Worm (Caenorhabditis elegans) whole organism, L4 larva: ENCODE results near the gene C05D10.4.
A peak's percentile ranks its signal among the peaks of the same experiment; 100 is the strongest.

Experiments
- F10B5.3 ChIP-seq: sonication (generic microtip); optimal IDR thresholded peaks from 2 replicates; lab custom pipeline; 2016; ENCODE audit warnings: mild to moderate bottlenecking, missing genetic modification characterization, missing compliant biosample characterization
- F37D6.2 ChIP-seq: sonication (generic microtip); optimal IDR thresholded peaks from 2 replicates; lab custom pipeline; 2016; ENCODE audit warnings: mild to moderate bottlenecking, missing genetic modification characterization, missing compliant biosample characterization
- F44E2.7 ChIP-seq: fragments of 200-800 bp; sonication (Bioruptor generic); IDR thresholded peaks from 2 replicates; pipeline ENCODE4 v2.1.2; 2022; ENCODE audit warnings: missing genetic modification characterization, missing compliant biosample characterization
- F49E8.2 ChIP-seq: sonication (generic microtip); optimal IDR thresholded peaks from 2 replicates; lab custom pipeline; 2016; ENCODE audit warnings: missing compliant biosample characterization, mild to moderate bottlenecking, missing genetic modification characterization, borderline replicate concordance
- T20F7.1 ChIP-seq: fragments of 200-800 bp; sonication (Bioruptor generic); optimal IDR thresholded peaks from 2 replicates; lab custom pipeline; 2018; ENCODE audit warnings: mild to moderate bottlenecking, missing genetic modification characterization, missing compliant biosample characterization
- Y48G9A.11 ChIP-seq: fragments of 200-800 bp; sonication (Bioruptor generic); IDR thresholded peaks from 2 replicates; pipeline ENCODE4 v1.3.6; 2022; ENCODE audit warnings: missing genetic modification reagents, missing genetic modification characterization, missing compliant biosample characterization
- Y75B8A.6 ChIP-seq: fragments of 200-800 bp; sonication (Bioruptor generic); IDR thresholded peaks from 2 replicates; pipeline ENCODE4 v1.3.6; 2022; ENCODE audit warnings: missing genetic modification reagents, missing genetic modification characterization, missing compliant biosample characterization
- arid-1 ChIP-seq: fragments of 200-800 bp; sonication (Bioruptor generic); conservative IDR thresholded peaks from 2 replicates; pipeline ENCODE4 v1.3.6; 2022; ENCODE audit warnings: missing genetic modification reagents, missing genetic modification characterization, missing compliant biosample characterization
- attf-4 ChIP-seq: sonication (generic microtip); optimal IDR thresholded peaks from 3 replicates; lab custom pipeline; 2017; ENCODE audit warnings: missing biosample characterization, missing genetic modification characterization
- ceh-32 ChIP-seq: sonication (generic microtip); optimal IDR thresholded peaks from 2 replicates; lab custom pipeline; 2016; ENCODE audit warnings: mild to moderate bottlenecking, missing genetic modification characterization, missing compliant biosample characterization; ENCODE audit not compliant: poor library complexity
- ceh-44 ChIP-seq: fragments of 200-800 bp; sonication (Bioruptor generic); IDR thresholded peaks from 2 replicates; pipeline ENCODE4 v1.3.6; 2022; ENCODE audit warnings: missing genetic modification reagents, missing genetic modification characterization, missing compliant biosample characterization
- ceh-62 ChIP-seq: sonication (generic microtip); optimal IDR thresholded peaks from 2 replicates; lab custom pipeline; 2017; ENCODE audit warnings: missing biosample characterization, missing genetic modification characterization
- ceh-82 ChIP-seq: sonication (generic microtip); optimal IDR thresholded peaks from 2 replicates; lab custom pipeline; 2017; ENCODE audit warnings: missing biosample characterization, missing genetic modification characterization
- ctbp-1 ChIP-seq: fragments of 200-800 bp; sonication (Bioruptor generic); IDR thresholded peaks from 2 replicates; pipeline ENCODE4 v1.3.6; 2022; ENCODE audit warnings: missing genetic modification reagents, missing genetic modification characterization, missing compliant biosample characterization
- daf-12 ChIP-seq: fragments of 150-350 bp; optimal IDR thresholded peaks from 2 replicates; lab custom pipeline; 2014; ENCODE audit warnings: missing biosample characterization, missing genetic modification reagents, missing genetic modification characterization
- dmd-9 ChIP-seq: fragments of 200-800 bp; sonication (Bioruptor generic); IDR thresholded peaks from 2 replicates; pipeline ENCODE4 v1.3.6; 2022; ENCODE audit warnings: missing genetic modification reagents, missing genetic modification characterization, missing compliant biosample characterization
- egl-43 ChIP-seq: fragments of 200-800 bp; sonication (Bioruptor generic); IDR thresholded peaks from 2 replicates; pipeline ENCODE4 v1.3.6; 2022; ENCODE audit warnings: missing genetic modification reagents, missing genetic modification characterization, missing compliant biosample characterization
- fkh-10 ChIP-seq: fragments of 150-350 bp; optimal IDR thresholded peaks from 2 replicates; lab custom pipeline; 2014; ENCODE audit warnings: missing biosample characterization, missing genetic modification reagents, missing genetic modification characterization
- fos-1 ChIP-seq: fragments of 150-350 bp; optimal IDR thresholded peaks from 2 replicates; lab custom pipeline; 2014; ENCODE audit warnings: missing biosample characterization, missing genetic modification characterization
- gei-8 ChIP-seq: fragments of 200-800 bp; sonication (Bioruptor generic); optimal IDR thresholded peaks from 2 replicates; lab custom pipeline; 2018; ENCODE audit warnings: mild to moderate bottlenecking, missing genetic modification characterization, missing compliant biosample characterization
- hif-1 ChIP-seq, 2 experiments: sonication (generic microtip); optimal IDR thresholded peaks; 2 replicates each; lab custom pipeline; 2016 to 2017; ENCODE audit warnings: missing compliant biosample characterization in 2 of 2, missing genetic modification characterization in 2 of 2, missing genetic modification reagents in 2 of 2, missing genotype in 2 of 2, mild to moderate bottlenecking in 1 of 2
- hlh-11 ChIP-seq: fragments of 200-800 bp; sonication (Bioruptor generic); optimal IDR thresholded peaks from 2 replicates; lab custom pipeline; 2018; ENCODE audit warnings: mild to moderate bottlenecking, missing genetic modification characterization, missing compliant biosample characterization
- lin-1 ChIP-seq: fragments of 200-800 bp; sonication (Bioruptor generic); IDR thresholded peaks from 2 replicates; pipeline ENCODE4 v1.3.6; 2022; ENCODE audit warnings: missing genetic modification reagents, missing genetic modification characterization, missing compliant biosample characterization
- lin-38 ChIP-seq: fragments of 200-800 bp; sonication (Bioruptor generic); IDR thresholded peaks from 2 replicates; pipeline ENCODE4 v1.3.6; 2022; ENCODE audit warnings: missing genetic modification reagents, missing genetic modification characterization, missing compliant biosample characterization
- lin-39 ChIP-seq: fragments of 150-350 bp; optimal IDR thresholded peaks from 2 replicates; lab custom pipeline; 2014; ENCODE audit warnings: missing biosample characterization, missing genetic modification reagents, missing genetic modification characterization
- lir-3 ChIP-seq: sonication (generic microtip); optimal IDR thresholded peaks from 2 replicates; lab custom pipeline; 2016; ENCODE audit warnings: mild to moderate bottlenecking, missing genetic modification characterization, missing compliant biosample characterization
- lsy-2 ChIP-seq, 2 experiments: fragments of 150-350 bp in 1 of 2; sonication (generic microtip) in 1 of 2; optimal IDR thresholded peaks; 2 replicates each; lab custom pipeline; 2014 to 2017; ENCODE audit warnings: missing biosample characterization in 2 of 2, missing genetic modification characterization in 2 of 2
- madf-5 ChIP-seq, 2 experiments: fragments of 200-800 bp; sonication (Bioruptor generic); IDR thresholded peaks; 2 replicates each; pipeline ENCODE4 v1.3.6; 2022; ENCODE audit warnings: missing compliant biosample characterization in 2 of 2, missing genetic modification characterization in 2 of 2
- mdl-1 ChIP-seq, 2 experiments: fragments of 150-350 bp in 1 of 2; sonication (generic microtip) in 1 of 2; optimal IDR thresholded peaks; 2 replicates each; lab custom pipeline; 2014 to 2017; ENCODE audit warnings: missing biosample characterization in 2 of 2, missing genetic modification characterization in 2 of 2
- mes-2 ChIP-seq: sonication (generic microtip); optimal IDR thresholded peaks from 2 replicates; lab custom pipeline; 2016; ENCODE audit warnings: missing genotype, mild to moderate bottlenecking, missing genetic modification characterization, missing compliant biosample characterization; ENCODE audit not compliant: poor library complexity, severe bottlenecking
- mxl-3 ChIP-seq: fragments of 200-800 bp; sonication (Bioruptor generic); optimal IDR thresholded peaks from 2 replicates; lab custom pipeline; 2018; ENCODE audit warnings: mild to moderate bottlenecking, missing genetic modification characterization, missing compliant biosample characterization
- nhr-11 ChIP-seq: fragments of 150-350 bp; optimal IDR thresholded peaks from 2 replicates; lab custom pipeline; 2014; ENCODE audit warnings: missing biosample characterization, missing genetic modification characterization
- nhr-237 ChIP-seq: sonication (generic microtip); optimal IDR thresholded peaks from 2 replicates; lab custom pipeline; 2017; ENCODE audit warnings: missing biosample characterization, missing genetic modification characterization
- nhr-25 ChIP-seq: sonication (generic microtip); optimal IDR thresholded peaks from 2 replicates; lab custom pipeline; 2017; ENCODE audit warnings: missing genetic modification characterization, mild to moderate bottlenecking, missing compliant biosample characterization, antibody characterized with exemption, moderate library complexity, borderline replicate concordance; ENCODE audit not compliant: insufficient read depth
- nhr-28 ChIP-seq: fragments of 150-350 bp; optimal IDR thresholded peaks from 2 replicates; lab custom pipeline; 2014; ENCODE audit warnings: missing biosample characterization, missing genetic modification characterization
- nhr-41 ChIP-seq: fragments of 200-800 bp; sonication (Bioruptor generic); IDR thresholded peaks from 2 replicates; pipeline ENCODE4 v1.3.6; 2022; ENCODE audit warnings: missing genetic modification reagents, missing genetic modification characterization, missing compliant biosample characterization
- php-3 ChIP-seq: fragments of 200-800 bp; sonication (Bioruptor generic); IDR thresholded peaks from 2 replicates; pipeline ENCODE4 v1.3.6; 2022; ENCODE audit warnings: missing genetic modification reagents, missing genetic modification characterization, missing compliant biosample characterization
- rbr-2 ChIP-seq: sonication (generic microtip); optimal IDR thresholded peaks from 2 replicates; lab custom pipeline; 2016; ENCODE audit warnings: missing genotype, missing genetic modification characterization, missing compliant biosample characterization
- set-16 ChIP-seq: fragments of 200-800 bp; sonication (Bioruptor generic); IDR thresholded peaks from 2 replicates; pipeline ENCODE4 v1.3.6; 2022; ENCODE audit warnings: missing genetic modification reagents, missing genetic modification characterization, missing compliant biosample characterization
- skn-1 ChIP-seq: fragments of 150-350 bp; optimal IDR thresholded peaks from 2 replicates; lab custom pipeline; 2014; ENCODE audit warnings: missing biosample characterization, missing genetic modification characterization
- snpc-4 ChIP-seq: fragments of 150-350 bp; optimal IDR thresholded peaks from 2 replicates; lab custom pipeline; 2014; ENCODE audit warnings: missing biosample characterization, missing genetic modification characterization
- tag-97 ChIP-seq: fragments of 200-800 bp; sonication (Bioruptor generic); IDR thresholded peaks from 2 replicates; pipeline ENCODE4 v1.3.6; 2022; ENCODE audit warnings: missing genetic modification characterization, missing compliant biosample characterization
- tra-1 ChIP-seq: fragments of 200-800 bp; sonication (Bioruptor generic); IDR thresholded peaks from 2 replicates; pipeline ENCODE4 v1.3.6; 2022; ENCODE audit warnings: missing genetic modification reagents, missing genetic modification characterization, missing compliant biosample characterization
- zfp-2 ChIP-seq: sonication (generic microtip); optimal IDR thresholded peaks from 2 replicates; lab custom pipeline; 2016; ENCODE audit warnings: mild to moderate bottlenecking, missing genetic modification characterization, missing compliant biosample characterization
- zfp-3 ChIP-seq: fragments of 200-800 bp; sonication (Bioruptor generic); conservative IDR thresholded peaks from 2 replicates; pipeline ENCODE4 v1.3.6; 2022; ENCODE audit warnings: missing genetic modification reagents, missing genetic modification characterization, missing compliant biosample characterization
- zip-11 ChIP-seq: fragments of 200-800 bp; sonication (Bioruptor generic); IDR thresholded peaks from 2 replicates; pipeline ENCODE4 v1.3.6; 2022; ENCODE audit warnings: missing genetic modification characterization, missing compliant biosample characterization
- zip-2 ChIP-seq: fragments of 150-350 bp; optimal IDR thresholded peaks from 2 replicates; lab custom pipeline; 2014; ENCODE audit warnings: missing biosample characterization, missing genetic modification characterization

Gene C05D10.4

ce11 chrIII:6139328-6139727, 36.7 kb upstream of the C05D10.4 start:
- TF ChIP-seq zfp-3 (GFP tag; lab: Robert Waterston, UW) (no peak), F44E2.7 (no peak), F37D6.2 (tag; lab: Kevin White, UChicago) (no peak), madf-5 (GFP tag; IDR thresholded peaks at IDR 0.05; lab: Robert Waterston, UW) (no peak), php-3 (GFP tag; lab: Robert Waterston, UW) (no peak), mdl-1 (tag; optimal IDR thresholded peaks at IDR 0.05; lab: Kevin White, UChicago) (peak in 1 of 2 experiments; percentile 21), attf-4 (tag; lab: Kevin White, UChicago) (no peak), tag-97 (GFP tag; lab: Robert Waterston, UW) (no peak)

- TF ChIP-seq ceh-82 (tag; lab: Kevin White, UChicago) (no peak), F10B5.3 (tag; lab: Kevin White, UChicago) (no peak), rbr-2 (tag; lab: Kevin White, UChicago) (peak; percentile 4), mxl-3 (GFP tag; lab: Kevin White, UChicago) (peak; percentile 58), lsy-2 (tag; optimal IDR thresholded peaks at IDR 0.05; lab: Kevin White, UChicago) (no peak), lin-38 (GFP tag; lab: Robert Waterston, UW) (0 out of 2 replicates have a peak, but pooled peaks have one; percentile 11), nhr-11 (tag; lab: Kevin White, UChicago) (peak; percentile 32), dmd-9 (GFP tag; lab: Robert Waterston, UW) (no peak), hif-1 (tag; optimal IDR thresholded peaks at IDR 0.05; lab: Kevin White, UChicago) (peak in 1 of 2 experiments; percentile 29), fkh-10 (GFP tag; lab: Kevin White, UChicago) (no peak), ctbp-1 (GFP tag; lab: Robert Waterston, UW) (peak; percentile 69), egl-43 (GFP tag; lab: Robert Waterston, UW) (peak; percentile 69; the same call in 1 of the 2 replicates), hlh-11 (peak; percentile 72), set-16 (GFP tag; lab: Robert Waterston, UW) (peak; percentile 86)
- TF ChIP-seq, all 104 proteins: peak for 9
Measured at ce11 chrIII:6138457-6138856, 35.8 kb upstream of the C05D10.4 start.

DNA sequence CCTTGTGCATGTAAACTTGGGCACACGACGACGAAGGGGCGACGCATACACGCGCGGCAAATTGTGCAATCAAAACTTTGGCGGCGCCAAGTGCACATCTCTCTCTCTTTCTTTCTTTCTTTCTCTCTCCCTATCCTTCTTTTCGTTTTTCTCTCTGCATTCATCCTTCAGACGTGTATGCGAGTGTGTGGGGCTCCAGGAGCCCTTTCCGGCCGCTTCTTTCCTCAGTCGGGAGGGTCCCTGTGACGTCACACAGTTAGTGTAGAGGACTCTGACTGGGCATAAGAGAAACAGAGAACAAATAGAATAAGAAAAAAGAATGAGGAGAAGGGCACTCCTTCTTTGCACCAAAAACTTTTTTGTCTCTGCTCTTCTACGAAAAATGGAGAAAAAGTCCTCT, 34.8 kb upstream of the C05D10.4 start:
- TF ChIP-seq nhr-28 (tag; lab: Kevin White, UChicago) = no peak
- no peak for TF ChIP-seq attf-4 (tag; lab: Kevin White, UChicago)
- TF ChIP-seq arid-1 (GFP tag; lab: Robert Waterston, UW) = no peak
- no peak for TF ChIP-seq Y48G9A.11 (GFP tag; lab: Robert Waterston, UW)
- TF ChIP-seq nhr-237 (tag; lab: Kevin White, UChicago) = no peak
- TF ChIP-seq T20F7.1 (GFP tag; lab: Kevin White, UChicago) = no peak
- no peak for TF ChIP-seq ceh-32 (tag; lab: Kevin White, UChicago)
- no peak for TF ChIP-seq fos-1 (tag; lab: Kevin White, UChicago)
- TF ChIP-seq ceh-62 = no peak
- no peak for TF ChIP-seq gei-8
- no peak for TF ChIP-seq ceh-44
- TF ChIP-seq tag-97 (GFP tag; lab: Robert Waterston, UW) = no peak
- no peak for TF ChIP-seq snpc-4 (tag; lab: Kevin White, UChicago)
- TF ChIP-seq mes-2 (tag; lab: Kevin White, UChicago) = peak; percentile 58
- TF ChIP-seq F10B5.3 (tag; lab: Kevin White, UChicago) = no peak
- TF ChIP-seq F37D6.2 (tag; lab: Kevin White, UChicago) = peak; percentile 73
- TF ChIP-seq skn-1 = no peak
- no peak for TF ChIP-seq daf-12 (tag; lab: Kevin White, UChicago)
- no peak for TF ChIP-seq lin-1 (GFP tag; lab: Robert Waterston, UW)
- no peak for TF ChIP-seq zfp-2 (tag; lab: Kevin White, UChicago)
- no peak for TF ChIP-seq F49E8.2 (tag; lab: Kevin White, UChicago)
- TF ChIP-seq nhr-25 = no peak
- peak; percentile 61 for TF ChIP-seq hlh-11
- TF ChIP-seq Y75B8A.6 (GFP tag; lab: Robert Waterston, UW) = no peak
- no peak for TF ChIP-seq zip-2 (tag; lab: Kevin White, UChicago)
- peak; percentile 80 for TF ChIP-seq rbr-2 (tag; lab: Kevin White, UChicago)
- TF ChIP-seq lir-3 = no peak
- peak; percentile 72; the same call in 1 of the 2 replicates for TF ChIP-seq tra-1 (GFP tag; lab: Robert Waterston, UW)
- no peak for TF ChIP-seq zip-11 (GFP tag; lab: Robert Waterston, UW)
- TF ChIP-seq nhr-41 = no peak
- no peak for TF ChIP-seq lin-39
